Fruit fly (Drosophila melanogaster): ENCODE results near the gene Glg1.

dm6 chr3L:21496865-21497634 lies 10.3 kb downstream of the Glg1 start, which contains the start of gene Hr78:
- TF ChIP-seq EcR (GFP tag; optimal IDR thresholded peaks at IDR 0.05) (peak; percentile 77), Pif1B (GFP tag; optimal IDR thresholded peaks at IDR 0.05) (peak; percentile 65), CG8301 (tag; optimal IDR thresholded peaks at IDR 0.05) (peak; percentile 81), gl (tag; optimal IDR thresholded peaks at IDR 0.05) (peak; percentile 19), CG12605 (GFP tag; IDR thresholded peaks at IDR 0.05) (peak; percentile 35), CG14655 (GFP tag; optimal IDR thresholded peaks at IDR 0.05) (no peak), Ets98B (GFP tag; IDR thresholded peaks at IDR 0.05) (no peak; the same call in 1 of the 2 replicates)

Measured in whole organism, pupa.